Fruit fly (Drosophila melanogaster) whole organism, embryonic: Measurements from ENCODE around the gene tweek.

Experiments used
- Asciz ChIP-seq: fragments of 200-800 bp; sonication (Bioruptor generic); optimal IDR thresholded peaks from 2 replicates; lab custom pipeline; 2017; ENCODE audit warnings: missing biosample characterization, mild to moderate bottlenecking, missing genetic modification characterization, missing genetic modification reagents
- C15 ChIP-seq: fragments of 200-800 bp; sonication (Bioruptor generic); IDR thresholded peaks from 3 replicates; pipeline ENCODE4 v1.3.6; 2022; ENCODE audit warnings: missing biosample characterization, missing genetic modification characterization
- CG10274 ChIP-seq: fragments of 200-800 bp; sonication (Bioruptor generic); optimal IDR thresholded peaks from 3 replicates; lab custom pipeline; 2017; ENCODE audit warnings: missing biosample characterization, mild to moderate bottlenecking, missing genetic modification characterization
- CG10366 ChIP-seq: fragments of 200-800 bp; sonication (Bioruptor generic); IDR thresholded peaks from 2 replicates; pipeline ENCODE4 v1.3.6; 2022; ENCODE audit warnings: missing biosample characterization, missing genetic modification characterization
- CG10431 ChIP-seq: fragments of 200-800 bp; sonication (Bioruptor generic); optimal IDR thresholded peaks from 3 replicates; lab custom pipeline; 2018; ENCODE audit warnings: missing biosample characterization, mild to moderate bottlenecking, missing genetic modification characterization
- CG10959 ChIP-seq: fragments of 200-800 bp; sonication (Bioruptor generic); IDR thresholded peaks from 2 replicates; pipeline ENCODE4 v1.3.6; 2022; ENCODE audit warnings: missing biosample characterization, missing genetic modification characterization
- CG11398 ChIP-seq: fragments of 200-800 bp; sonication (Bioruptor generic); optimal IDR thresholded peaks from 2 replicates; lab custom pipeline; 2016; ENCODE audit warnings: missing biosample characterization, missing genetic modification characterization
- CG11695 ChIP-seq: fragments of 200-800 bp; sonication (Bioruptor generic); IDR thresholded peaks from 3 replicates; pipeline ENCODE4 v1.3.6; 2022; ENCODE audit warnings: missing biosample characterization, missing genetic modification characterization
- CG17802 ChIP-seq: fragments of 200-800 bp; sonication (Bioruptor generic); optimal IDR thresholded peaks from 2 replicates; lab custom pipeline; 2018; ENCODE audit warnings: missing biosample characterization, mild to moderate bottlenecking, missing genetic modification characterization, moderate library complexity
- CG2889 ChIP-seq: fragments of 200-800 bp; sonication (Bioruptor generic); IDR thresholded peaks from 3 replicates; pipeline ENCODE4 v1.3.6; 2022; ENCODE audit warnings: missing biosample characterization, missing genetic modification characterization
- CG32532 ChIP-seq: fragments of 200-800 bp; sonication (Bioruptor generic); IDR thresholded peaks from 2 replicates; pipeline ENCODE4 v1.3.6; 2022; ENCODE audit warnings: missing biosample characterization, missing genetic modification characterization
- CG32767 ChIP-seq: fragments of 200-800 bp; sonication (Bioruptor generic); IDR thresholded peaks from 2 replicates; pipeline ENCODE4 v1.3.6; 2022; ENCODE audit warnings: missing biosample characterization, missing genetic modification characterization
- CG3407 ChIP-seq: fragments of 200-800 bp; sonication (Bioruptor generic); optimal IDR thresholded peaks from 2 replicates; lab custom pipeline; 2018; ENCODE audit warnings: missing biosample characterization, mild to moderate bottlenecking, missing genetic modification characterization
- CG3995 ChIP-seq: fragments of 200-800 bp; sonication (Bioruptor generic); optimal IDR thresholded peaks from 3 replicates; lab custom pipeline; 2016; ENCODE audit warnings: missing biosample characterization, missing genetic modification characterization
- CG7839 ChIP-seq: fragments of 200-800 bp; sonication (Bioruptor generic); optimal IDR thresholded peaks from 3 replicates; lab custom pipeline; 2018; ENCODE audit warnings: missing biosample characterization, mild to moderate bottlenecking, missing genetic modification characterization, moderate library complexity
- CG7928 ChIP-seq: fragments of 200-800 bp; sonication (Bioruptor generic); optimal IDR thresholded peaks from 2 replicates; lab custom pipeline; 2017; ENCODE audit warnings: missing biosample characterization, mild to moderate bottlenecking, missing genetic modification characterization
- CG9727 ChIP-seq: fragments of 200-800 bp; sonication (Bioruptor generic); optimal IDR thresholded peaks from 3 replicates; lab custom pipeline; 2017; ENCODE audit warnings: missing biosample characterization, mild to moderate bottlenecking, missing genetic modification characterization
- CG9797 ChIP-seq: fragments of 200-800 bp; sonication (Bioruptor generic); optimal IDR thresholded peaks from 3 replicates; lab custom pipeline; 2018; ENCODE audit warnings: missing biosample characterization, mild to moderate bottlenecking, missing genetic modification characterization
- CTCF ChIP-seq: fragments of 200-800 bp; sonication (Bioruptor generic); optimal IDR thresholded peaks from 2 replicates; lab custom pipeline; 2017; ENCODE audit warnings: missing biosample characterization, mild to moderate bottlenecking, missing genetic modification characterization, moderate library complexity
- Dek ChIP-seq: fragments of 200-800 bp; sonication (Bioruptor generic); optimal IDR thresholded peaks from 3 replicates; lab custom pipeline; 2019; ENCODE audit warnings: missing biosample characterization, mild to moderate bottlenecking, missing genetic modification characterization, moderate library complexity
- Eip74EF ChIP-seq, 2 experiments: fragments of 200-800 bp in 1 of 2; fragments of >200 bp in 1 of 2; sonication (Bioruptor generic) in 1 of 2; optimal IDR thresholded peaks; 2 replicates each; lab custom pipeline; 2017 to 2019; ENCODE audit warnings: missing biosample characterization in 2 of 2, missing genetic modification characterization in 2 of 2, mild to moderate bottlenecking in 1 of 2, moderate library complexity in 1 of 2
- Gsc ChIP-seq: fragments of 200-800 bp; sonication (Bioruptor generic); IDR thresholded peaks from 2 replicates; pipeline ENCODE4 v1.3.6; 2022; ENCODE audit warnings: missing biosample characterization, missing genetic modification characterization
- HHEX ChIP-seq: fragments of 200-800 bp; sonication (Bioruptor generic); optimal IDR thresholded peaks from 3 replicates; lab custom pipeline; 2017; ENCODE audit warnings: missing biosample characterization, mild to moderate bottlenecking, missing genetic modification characterization, missing genetic modification reagents
- Hr39 ChIP-seq: fragments of >200 bp; optimal IDR thresholded peaks from 2 replicates; lab custom pipeline; 2017
- Lhr ChIP-seq: fragments of 200-800 bp; sonication (Bioruptor generic); optimal IDR thresholded peaks from 3 replicates; lab custom pipeline; 2017; ENCODE audit warnings: mild to moderate bottlenecking, missing biosample characterization, missing genetic modification reagents, missing genetic modification characterization
- Mrtf ChIP-seq: fragments of 200-800 bp; sonication (Bioruptor generic); IDR thresholded peaks from 3 replicates; pipeline ENCODE4 v1.3.6; 2022; ENCODE audit warnings: missing biosample characterization, missing genetic modification characterization
- NC2β ChIP-seq: fragments of 200-800 bp; sonication (Bioruptor generic); optimal IDR thresholded peaks from 2 replicates; lab custom pipeline; 2016; ENCODE audit warnings: missing biosample characterization, missing genetic modification characterization
- Ravus ChIP-seq: fragments of 200-800 bp; sonication (Bioruptor generic); IDR thresholded peaks from 2 replicates; pipeline ENCODE4 v1.3.6; 2022; ENCODE audit warnings: missing biosample characterization, missing genetic modification characterization
- Side ChIP-seq: fragments of 200-800 bp; sonication (Bioruptor generic); optimal IDR thresholded peaks from 2 replicates; lab custom pipeline; 2016; ENCODE audit warnings: missing biosample characterization, missing genetic modification characterization
- Spps ChIP-seq: fragments of 200-800 bp; sonication (Bioruptor generic); optimal IDR thresholded peaks from 2 replicates; lab custom pipeline; 2018; ENCODE audit warnings: missing biosample characterization, mild to moderate bottlenecking, missing genetic modification characterization
- Usf ChIP-seq: fragments of 200-800 bp; sonication (Bioruptor generic); optimal IDR thresholded peaks from 2 replicates; lab custom pipeline; 2017; ENCODE audit warnings: missing genotype, missing biosample characterization, missing genetic modification characterization
- az2 ChIP-seq: fragments of 200-800 bp; sonication (Bioruptor generic); optimal IDR thresholded peaks from 3 replicates; lab custom pipeline; 2016; ENCODE audit warnings: missing biosample characterization, missing genetic modification characterization
- cato ChIP-seq: fragments of 200-800 bp; sonication (Bioruptor generic); optimal IDR thresholded peaks from 2 replicates; lab custom pipeline; 2016; ENCODE audit warnings: missing biosample characterization, missing genetic modification characterization, borderline replicate concordance
- chn ChIP-seq: fragments of 200-800 bp; sonication (Bioruptor generic); optimal IDR thresholded peaks from 2 replicates; lab custom pipeline; 2016; ENCODE audit warnings: missing biosample characterization, missing genetic modification characterization
- crol ChIP-seq: fragments of 200-800 bp; sonication (Bioruptor generic); IDR thresholded peaks from 2 replicates; pipeline ENCODE4 v1.3.6; 2022; ENCODE audit warnings: missing biosample characterization, missing genetic modification characterization
- crp ChIP-seq, 2 experiments: fragments of 200-800 bp; sonication (Bioruptor generic); optimal IDR thresholded peaks; 2 replicates in 1 of 2; 3 replicates in 1 of 2; lab custom pipeline; 2017; ENCODE audit warnings: missing biosample characterization in 2 of 2, missing genetic modification characterization in 2 of 2, mild to moderate bottlenecking in 1 of 2, moderate library complexity in 1 of 2
- da ChIP-seq: fragments of 200-800 bp; sonication (Bioruptor generic); optimal IDR thresholded peaks from 2 replicates; lab custom pipeline; 2016; ENCODE audit warnings: missing biosample characterization, missing genetic modification characterization
- ems ChIP-seq: fragments of 200-800 bp; sonication (Bioruptor generic); optimal IDR thresholded peaks from 3 replicates; lab custom pipeline; 2016; ENCODE audit warnings: missing biosample characterization, missing genetic modification characterization
- gem ChIP-seq: fragments of 200-800 bp; sonication (Bioruptor generic); optimal IDR thresholded peaks from 2 replicates; lab custom pipeline; 2019; ENCODE audit warnings: missing biosample characterization, mild to moderate bottlenecking, missing genetic modification characterization, moderate library complexity
- hth ChIP-seq: fragments of >200 bp; optimal IDR thresholded peaks from 2 replicates; lab custom pipeline; 2017; ENCODE audit warnings: inconsistent platforms
- lab ChIP-seq: fragments of 200-800 bp; sonication (Bioruptor generic); optimal IDR thresholded peaks from 3 replicates; lab custom pipeline; 2017; ENCODE audit warnings: missing biosample characterization, missing genetic modification characterization, mild to moderate bottlenecking, moderate library complexity, missing genetic modification reagents
- peb ChIP-seq: fragments of 200-800 bp; sonication (Bioruptor generic); IDR thresholded peaks from 2 replicates; pipeline ENCODE4 v1.3.6; 2022; ENCODE audit warnings: missing biosample characterization, missing genetic modification characterization
- row ChIP-seq: fragments of 200-800 bp; sonication (Bioruptor generic); IDR thresholded peaks from 3 replicates; pipeline ENCODE4 v1.3.6; 2022; ENCODE audit warnings: missing biosample characterization, missing genetic modification characterization
- run ChIP-seq: fragments of 200-800 bp; sonication (Bioruptor generic); optimal IDR thresholded peaks from 3 replicates; lab custom pipeline; 2018; ENCODE audit warnings: missing biosample characterization, mild to moderate bottlenecking, missing genetic modification characterization
- sisA ChIP-seq: fragments of 200-800 bp; sonication (Bioruptor generic); IDR thresholded peaks from 2 replicates; pipeline ENCODE4 v1.3.6; 2022; ENCODE audit warnings: missing biosample characterization, missing genetic modification characterization
- slp2 ChIP-seq: fragments of 200-800 bp; sonication (Bioruptor generic); optimal IDR thresholded peaks from 2 replicates; lab custom pipeline; 2016; ENCODE audit warnings: missing biosample characterization, missing genetic modification characterization
- stc ChIP-seq: fragments of 200-800 bp; sonication (Bioruptor generic); IDR thresholded peaks from 2 replicates; pipeline ENCODE4 v1.3.6; 2022; ENCODE audit warnings: missing biosample characterization, missing genetic modification characterization
- tll ChIP-seq, 2 experiments: fragments of 200-800 bp in 1 of 2; fragments of >200 bp in 1 of 2; sonication (Bioruptor generic) in 1 of 2; optimal IDR thresholded peaks; 2 replicates each; lab custom pipeline; 2017 to 2019; ENCODE audit warnings: missing biosample characterization in 2 of 2, missing genetic modification characterization in 2 of 2, mild to moderate bottlenecking in 1 of 2, moderate library complexity in 1 of 2
- usp ChIP-seq: fragments of >200 bp; optimal IDR thresholded peaks from 2 replicates; lab custom pipeline; 2017; ENCODE audit warnings: missing biosample characterization, missing genetic modification characterization
- zf30C ChIP-seq: fragments of 200-800 bp; sonication (Bioruptor generic); optimal IDR thresholded peaks from 3 replicates; lab custom pipeline; 2018; ENCODE audit warnings: missing biosample characterization, mild to moderate bottlenecking, missing genetic modification characterization

tweek gene

DNA sequence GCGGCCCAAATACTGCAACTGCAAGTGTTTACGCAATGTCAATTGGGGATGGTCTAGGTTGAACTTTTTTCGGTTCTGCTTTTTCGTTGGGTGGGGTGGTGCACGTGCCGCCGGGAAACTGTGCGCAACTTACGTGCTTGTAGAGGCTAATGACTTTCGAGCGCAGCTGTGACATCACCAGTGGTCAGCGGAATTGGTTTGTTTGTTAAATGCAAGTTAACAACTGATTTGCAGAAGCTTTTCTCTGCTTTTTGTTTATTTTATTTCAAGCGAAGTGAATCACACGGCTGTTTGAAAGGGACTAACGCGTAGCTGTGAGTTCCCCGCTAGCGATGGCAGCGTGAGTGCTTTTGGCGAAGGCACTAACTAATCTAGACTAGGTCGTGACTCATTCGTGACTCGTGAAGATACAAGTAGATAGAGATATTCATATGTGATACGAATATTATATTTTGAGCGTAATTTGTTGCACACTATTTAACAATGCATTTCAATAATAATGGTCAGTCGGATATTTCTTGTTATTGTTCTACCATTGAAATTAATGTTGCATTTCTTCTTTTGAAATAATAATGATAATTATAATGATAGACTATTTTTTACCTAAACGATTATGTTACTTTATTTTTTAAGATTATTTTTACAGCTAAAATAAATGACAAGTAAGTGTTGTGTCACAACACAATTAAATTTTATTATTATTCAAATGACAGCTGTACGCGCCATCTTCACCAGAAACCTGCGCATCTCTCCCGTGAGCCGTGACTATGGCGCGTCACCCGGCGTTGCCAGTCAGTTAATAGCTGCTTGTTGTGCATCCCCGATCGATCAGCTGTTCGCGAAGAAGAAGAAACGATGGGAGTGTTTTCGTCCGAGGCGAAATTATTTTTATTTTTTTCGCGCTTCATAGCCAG, at the start of gene tweek, which contains the start of gene osi (continued):
- TF ChIP-seq Hr39 (no peak), CG32767 (GFP tag; lab: Robert Waterston, UW) (no peak), zf30C (no peak), CG10431 (no peak), CG10274 (GFP tag; lab: Kevin White, UChicago) (no peak), az2 (GFP tag; lab: Kevin White, UChicago) (peak; percentile 70), cato (GFP tag; lab: Kevin White, UChicago) (peak; percentile 72), CTCF (GFP tag; lab: Kevin White, UChicago) (no peak), CG7928 (GFP tag; lab: Kevin White, UChicago) (peak; percentile 82), lab (peak; percentile 23), CG2889 (0 out of 3 replicates have a peak, but pooled peaks have one; percentile 38), CG10959 (GFP tag; lab: Robert Waterston, UW) (no peak), Eip74EF (GFP tag; optimal IDR thresholded peaks at IDR 0.05; lab: Kevin White, UChicago) (no peak), NC2β (GFP tag; lab: Kevin White, UChicago) (peak; percentile 48), Spps (tag; lab: Kevin White, UChicago) (no peak), CG11398 (GFP tag; lab: Kevin White, UChicago) (no peak), CG9797 (GFP tag; lab: Kevin White, UChicago) (peak; percentile 50), tll (GFP tag; optimal IDR thresholded peaks at IDR 0.05; lab: Kevin White, UChicago) (peak in 1 of 2 experiments; percentile 62), usp (GFP tag; lab: Kevin White, UChicago) (no peak), Side (GFP tag; lab: Kevin White, UChicago) (no peak), CG17802 (tag; lab: Kevin White, UChicago) (no peak), hth (lab: Kevin White, UChicago) (no peak), Mrtf (GFP tag; lab: Robert Waterston, UW) (peak; percentile 60), CG32532 (GFP tag; lab: Robert Waterston, UW) (peak; percentile 49), sisA (GFP tag; lab: Robert Waterston, UW) (peak; percentile 54; the same call in 1 of the 2 replicates), Gsc (GFP tag; lab: Robert Waterston, UW) (no peak), CG3995 (GFP tag; lab: Kevin White, UChicago) (peak; percentile 94), slp2 (GFP tag; lab: Kevin White, UChicago) (no peak), CG7839 (tag; lab: Kevin White, UChicago) (no peak), Asciz (no peak), gem (peak; percentile 83), da (GFP tag; lab: Kevin White, UChicago) (peak; percentile 4), chn (peak; percentile 36), HHEX (no peak), Ravus (no peak), CG9727 (GFP tag; lab: Kevin White, UChicago) (peak; percentile 78), CG11695 (GFP tag; lab: Robert Waterston, UW) (no peak), crol (GFP tag; lab: Robert Waterston, UW) (no peak), crp (GFP tag; optimal IDR thresholded peaks at IDR 0.05; lab: Kevin White, UChicago) (peak; percentile 58 to 95), ems (GFP tag; lab: Kevin White, UChicago) (peak; percentile 36), Dek (tag; lab: Kevin White, UChicago) (peak; percentile 71), stc (GFP tag; lab: Robert Waterston, UW) (no peak), CG10366 (GFP tag; lab: Robert Waterston, UW) (peak; percentile 21; the same call in 1 of the 2 replicates), row (GFP tag; lab: Robert Waterston, UW) (peak; percentile 91), Usf (GFP tag; lab: Kevin White, UChicago) (peak; percentile 26), run (tag; lab: Kevin White, UChicago) (no peak), C15 (GFP tag; lab: Robert Waterston, UW) (no peak), Lhr (GFP tag; lab: Kevin White, UChicago) (peak; percentile 39), CG3407 (no peak), peb (GFP tag; lab: Robert Waterston, UW) (no peak)
